Worm (Caenorhabditis elegans) whole organism, L3 larva: ENCODE results near the gene pqn-57.

Experiments used
- R02D3.7 ChIP-seq: fragments of 150-350 bp; optimal IDR thresholded peaks from 2 replicates; lab custom pipeline; 2014; ENCODE audit warnings: missing biosample characterization, missing genetic modification characterization
- ZK546.5 ChIP-seq: sonication (generic microtip); optimal IDR thresholded peaks from 2 replicates; lab custom pipeline; 2017; ENCODE audit warnings: missing biosample characterization, missing genetic modification characterization
- aly-2 ChIP-seq: fragments of 150-350 bp; optimal IDR thresholded peaks from 2 replicates; lab custom pipeline; 2014; ENCODE audit warnings: missing biosample characterization, missing genetic modification characterization
- ama-1 ChIP-seq: fragments of 150-350 bp; optimal IDR thresholded peaks from 2 replicates; lab custom pipeline; 2018
- ceh-16 ChIP-seq: sonication (generic microtip); optimal IDR thresholded peaks from 2 replicates; lab custom pipeline; 2017; ENCODE audit warnings: missing biosample characterization, missing genetic modification characterization
- ceh-28 ChIP-seq: fragments of 150-350 bp; optimal IDR thresholded peaks from 2 replicates; lab custom pipeline; 2014; ENCODE audit warnings: missing biosample characterization, missing genetic modification reagents, missing genetic modification characterization
- daf-12 ChIP-seq: fragments of 150-350 bp; optimal IDR thresholded peaks from 2 replicates; lab custom pipeline; 2014; ENCODE audit warnings: missing biosample characterization, missing genetic modification reagents, missing genetic modification characterization
- egl-27 ChIP-seq: sonication (generic microtip); optimal IDR thresholded peaks from 4 replicates; lab custom pipeline; 2017; ENCODE audit warnings: missing biosample characterization, missing genetic modification reagents, missing genetic modification characterization
- egl-5 ChIP-seq: fragments of 150-350 bp; optimal IDR thresholded peaks from 2 replicates; lab custom pipeline; 2017; ENCODE audit warnings: missing biosample characterization, missing genetic modification reagents, missing genetic modification characterization, inconsistent platforms
- elt-1 ChIP-seq: fragments of 150-350 bp; optimal IDR thresholded peaks from 2 replicates; lab custom pipeline; 2014; ENCODE audit warnings: missing biosample characterization, missing genetic modification characterization
- elt-2 ChIP-seq: sonication (generic microtip); optimal IDR thresholded peaks from 2 replicates; lab custom pipeline; 2016; ENCODE audit warnings: missing genetic modification reagents, mild to moderate bottlenecking, missing genetic modification characterization, missing compliant biosample characterization
- elt-3 ChIP-seq, 3 experiments: fragments of 150-350 bp in 1 of 3; sonication (generic microtip) in 2 of 3; optimal IDR thresholded peaks; 2 replicates in 2 of 3; 4 replicates in 1 of 3; lab custom pipeline; 2014 to 2017; ENCODE audit warnings: missing biosample characterization in 3 of 3, missing genetic modification characterization in 3 of 3
- eor-1 ChIP-seq, 2 experiments: fragments of 150-350 bp; optimal IDR thresholded peaks; 2 replicates each; lab custom pipeline; 2014 to 2018; ENCODE audit warnings: missing biosample characterization in 2 of 2, missing genetic modification characterization in 2 of 2
- fkh-10 ChIP-seq: sonication (generic microtip); optimal IDR thresholded peaks from 2 replicates; lab custom pipeline; 2017; ENCODE audit warnings: missing biosample characterization, missing genetic modification reagents, missing genetic modification characterization
- fkh-2 ChIP-seq: fragments of 150-350 bp; optimal IDR thresholded peaks from 2 replicates; lab custom pipeline; 2014; ENCODE audit warnings: missing biosample characterization, missing genetic modification reagents, missing genetic modification characterization
- hmg-11 ChIP-seq: sonication (generic microtip); optimal IDR thresholded peaks from 2 replicates; lab custom pipeline; 2016; ENCODE audit warnings: missing genetic modification characterization, missing compliant biosample characterization
- jun-1 ChIP-seq: fragments of 150-350 bp; optimal IDR thresholded peaks from 2 replicates; lab custom pipeline; 2014; ENCODE audit warnings: missing biosample characterization, missing genetic modification reagents, missing genetic modification characterization
- lin-15B ChIP-seq: fragments of 150-350 bp; optimal IDR thresholded peaks from 2 replicates; lab custom pipeline; 2014; ENCODE audit warnings: missing biosample characterization, missing genetic modification characterization
- lin-39 ChIP-seq: fragments of 150-350 bp; optimal IDR thresholded peaks from 2 replicates; lab custom pipeline; 2018; ENCODE audit warnings: missing biosample characterization, missing genetic modification reagents, missing genetic modification characterization
- lsy-12 ChIP-seq: sonication (generic microtip); optimal IDR thresholded peaks from 2 replicates; lab custom pipeline; 2016; ENCODE audit warnings: mild to moderate bottlenecking, missing genetic modification characterization, missing compliant biosample characterization
- mml-1 ChIP-seq: fragments of 150-350 bp; sonication (generic microtip); optimal IDR thresholded peaks from 3 replicates; lab custom pipeline; 2014; ENCODE audit warnings: missing biosample characterization, missing genetic modification characterization
- nfya-1 ChIP-seq: sonication (generic microtip); optimal IDR thresholded peaks from 2 replicates; lab custom pipeline; 2017; ENCODE audit warnings: missing genetic modification characterization, mild to moderate bottlenecking, missing compliant biosample characterization, antibody characterized with exemption, moderate library complexity; ENCODE audit not compliant: insufficient read depth
- nhr-12 ChIP-seq: fragments of 150-350 bp; optimal IDR thresholded peaks from 2 replicates; lab custom pipeline; 2014; ENCODE audit warnings: missing biosample characterization, missing genetic modification characterization
- nhr-237 ChIP-seq: fragments of 150-350 bp; optimal IDR thresholded peaks from 2 replicates; lab custom pipeline; 2014; ENCODE audit warnings: missing biosample characterization, missing genetic modification characterization
- nhr-43 ChIP-seq: sonication (generic microtip); optimal IDR thresholded peaks from 2 replicates; lab custom pipeline; 2016; ENCODE audit warnings: mild to moderate bottlenecking, missing genetic modification characterization, missing compliant biosample characterization; ENCODE audit not compliant: poor library complexity, severe bottlenecking
- nhr-67 ChIP-seq: fragments of 150-350 bp; optimal IDR thresholded peaks from 2 replicates; lab custom pipeline; 2014; ENCODE audit warnings: missing biosample characterization, missing genetic modification characterization
- nhr-76 ChIP-seq: fragments of 150-350 bp; sonication (generic microtip); optimal IDR thresholded peaks from 5 replicates; lab custom pipeline; 2014; ENCODE audit warnings: missing biosample characterization, missing genetic modification characterization
- nhr-77 ChIP-seq: fragments of 150-350 bp; optimal IDR thresholded peaks from 2 replicates; lab custom pipeline; 2014; ENCODE audit warnings: missing biosample characterization, missing genetic modification characterization
- pha-4 ChIP-seq: fragments of 150-350 bp; optimal IDR thresholded peaks from 2 replicates; lab custom pipeline; 2014; ENCODE audit warnings: missing biosample characterization, missing genetic modification reagents, missing genetic modification characterization
- pqm-1 ChIP-seq: fragments of 150-350 bp; optimal IDR thresholded peaks from 2 replicates; lab custom pipeline; 2017; ENCODE audit warnings: missing biosample characterization, missing genetic modification characterization, inconsistent platforms
- sea-2 ChIP-seq: fragments of 150-350 bp; sonication (generic microtip); optimal IDR thresholded peaks from 4 replicates; lab custom pipeline; 2014; ENCODE audit warnings: missing biosample characterization, missing genetic modification reagents, missing genetic modification characterization
- snpc-4 ChIP-seq: fragments of 150-350 bp; optimal IDR thresholded peaks from 2 replicates; lab custom pipeline; 2014; ENCODE audit warnings: missing biosample characterization, missing genetic modification characterization
- tbx-2 ChIP-seq: sonication (generic microtip); optimal IDR thresholded peaks from 2 replicates; lab custom pipeline; 2016; ENCODE audit warnings: mild to moderate bottlenecking, missing genetic modification characterization, missing compliant biosample characterization
- unc-62 ChIP-seq: fragments of 150-350 bp; sonication (generic microtip); optimal IDR thresholded peaks from 4 replicates; lab custom pipeline; 2014; ENCODE audit warnings: missing biosample characterization, missing genetic modification reagents, missing genetic modification characterization
- ztf-11 ChIP-seq: fragments of 150-350 bp; optimal IDR thresholded peaks from 2 replicates; lab custom pipeline; 2014; ENCODE audit warnings: missing biosample characterization, missing genetic modification characterization

The pqn-57 gene

ce11 chrX:8276333-8276732 is 44.5 kb downstream of the pqn-57 start:
- TF ChIP-seq ztf-11 (tag; lab: Kevin White, UChicago) (no peak), fkh-2 (tag; lab: Kevin White, UChicago) (no peak), jun-1 (tag; lab: Kevin White, UChicago) (no peak), R02D3.7 (tag; lab: Kevin White, UChicago) (no peak), daf-12 (tag; lab: Kevin White, UChicago) (no peak), ceh-28 (no peak), nhr-12 (no peak), nfya-1 (tag; lab: Kevin White, UChicago) (peak; percentile 60), lin-15B (tag; lab: Kevin White, UChicago) (no peak), nhr-76 (tag; lab: Kevin White, UChicago) (no peak), eor-1 (tag; optimal IDR thresholded peaks at IDR 0.05; lab: Kevin White, UChicago) (no peak), elt-1 (tag; lab: Kevin White, UChicago) (no peak), nhr-67 (no peak), egl-5 (no peak), ZK546.5 (tag; lab: Kevin White, UChicago) (no peak), pqm-1 (tag; lab: Kevin White, UChicago) (no peak), snpc-4 (tag; lab: Kevin White, UChicago) (no peak), sea-2 (GFP tag; lab: Kevin White, UChicago) (no peak), fkh-10 (GFP tag; lab: Kevin White, UChicago) (no peak), pha-4 (tag; lab: Kevin White, UChicago) (peak; percentile 9), elt-2 (tag; lab: Kevin White, UChicago) (no peak), egl-27 (tag; lab: Kevin White, UChicago) (no peak), lsy-12 (no peak), nhr-77 (no peak), hmg-11 (tag; lab: Kevin White, UChicago) (peak; percentile 42)

- TF ChIP-seq egl-27 (tag; lab: Kevin White, UChicago) (no peak), snpc-4 (tag; lab: Kevin White, UChicago) (no peak), nhr-43 (no peak), nhr-67 (no peak), tbx-2 (tag; lab: Kevin White, UChicago) (no peak), ama-1 (no peak), nhr-76 (tag; lab: Kevin White, UChicago) (no peak), jun-1 (tag; lab: Kevin White, UChicago) (no peak), ceh-16 (tag; lab: Kevin White, UChicago) (no peak), elt-3 (tag; optimal IDR thresholded peaks at IDR 0.05; lab: Kevin White, UChicago) (no peak), ztf-11 (tag; lab: Kevin White, UChicago) (no peak), aly-2 (tag; lab: Kevin White, UChicago) (no peak), lsy-12 (no peak), lin-39 (no peak), unc-62 (GFP tag; lab: Kevin White, UChicago) (no peak)
Measured at ce11 chrX:8274869-8275268, 45.9 kb downstream of the pqn-57 start, which contains the start of gene ksr-1. Gene ksr-1 (plus strand): TSS chrX:8275169.

ce11 chrX:8273496-8273895 is 47.3 kb downstream of the pqn-57 start:
- TF ChIP-seq eor-1 (tag; optimal IDR thresholded peaks at IDR 0.05; lab: Kevin White, UChicago) (no peak), nhr-67 (no peak), fkh-2 (tag; lab: Kevin White, UChicago) (no peak), pha-4 (tag; lab: Kevin White, UChicago) (peak; percentile 35), pqm-1 (tag; lab: Kevin White, UChicago) (no peak), mml-1 (tag; lab: Kevin White, UChicago) (no peak), ama-1 (no peak)

- TF ChIP-seq nhr-237 (tag; lab: Kevin White, UChicago), result no peak
- TF ChIP-seq jun-1 (tag; lab: Kevin White, UChicago), result no peak
- no peak for TF ChIP-seq nfya-1 (tag; lab: Kevin White, UChicago)
- TF ChIP-seq elt-2 (tag; lab: Kevin White, UChicago), result no peak
- no peak for TF ChIP-seq aly-2 (tag; lab: Kevin White, UChicago)
- TF ChIP-seq nhr-12, result no peak
- TF ChIP-seq eor-1 (tag; optimal IDR thresholded peaks at IDR 0.05; lab: Kevin White, UChicago), result no peak
- TF ChIP-seq snpc-4 (tag; lab: Kevin White, UChicago), result no peak
- TF ChIP-seq, all 47 proteins: peak for 0
Measured at ce11 chrX:8270971-8271553, 49.7 kb downstream of the pqn-57 start, which contains the start of gene cutl-29. Gene cutl-29 (minus strand): TSS chrX:8271021.
